Fruit fly (Drosophila melanogaster) whole organism, embryonic: Measurements from ENCODE around the gene Antp.

Experiments used
- ATbp ChIP-seq: fragments of 200-800 bp; sonication (Bioruptor generic); optimal IDR thresholded peaks from 2 replicates; lab custom pipeline; 2017; ENCODE audit warnings: missing biosample characterization, mild to moderate bottlenecking, missing genetic modification characterization, missing genetic modification reagents
- Abd-B ChIP-seq: fragments of 200-800 bp; sonication (Bioruptor generic); optimal IDR thresholded peaks from 2 replicates; lab custom pipeline; 2018; ENCODE audit warnings: missing biosample characterization, mild to moderate bottlenecking, missing genetic modification characterization, moderate library complexity
- B-H2 ChIP-seq: fragments of 200-800 bp; sonication (Bioruptor generic); optimal IDR thresholded peaks from 2 replicates; lab custom pipeline; 2018; ENCODE audit warnings: missing biosample characterization, mild to moderate bottlenecking, missing genetic modification characterization
- BEAF-32 ChIP-seq: fragments of 200-800 bp; sonication (Bioruptor generic); optimal IDR thresholded peaks from 3 replicates; lab custom pipeline; 2017; ENCODE audit warnings: missing biosample characterization, missing genetic modification characterization, mild to moderate bottlenecking, moderate library complexity, missing genetic modification reagents
- CG10209 ChIP-seq: fragments of 200-800 bp; sonication (Bioruptor generic); optimal IDR thresholded peaks from 3 replicates; lab custom pipeline; 2017; ENCODE audit warnings: missing biosample characterization, mild to moderate bottlenecking, missing genetic modification characterization, missing genetic modification reagents
- CG10959 ChIP-seq: fragments of 200-800 bp; sonication (Bioruptor generic); IDR thresholded peaks from 2 replicates; pipeline ENCODE4 v1.3.6; 2022; ENCODE audit warnings: missing biosample characterization, missing genetic modification characterization
- CG12391 ChIP-seq: fragments of 200-800 bp; sonication (Bioruptor generic); optimal IDR thresholded peaks from 3 replicates; lab custom pipeline; 2018; ENCODE audit warnings: missing biosample characterization, mild to moderate bottlenecking, missing genetic modification characterization, moderate library complexity
- CG13775 ChIP-seq: fragments of 200-800 bp; sonication (Bioruptor generic); optimal IDR thresholded peaks from 3 replicates; lab custom pipeline; 2017; ENCODE audit warnings: missing biosample characterization, mild to moderate bottlenecking, missing genetic modification characterization
- CG14710 ChIP-seq: fragments of 200-800 bp; sonication (Bioruptor generic); optimal IDR thresholded peaks from 3 replicates; lab custom pipeline; 2019; ENCODE audit warnings: missing biosample characterization, mild to moderate bottlenecking, missing genetic modification characterization, moderate library complexity
- CG1647 ChIP-seq: fragments of 200-800 bp; sonication (Bioruptor generic); optimal IDR thresholded peaks from 3 replicates; lab custom pipeline; 2016; ENCODE audit warnings: missing biosample characterization, missing genetic modification characterization
- CG18599 ChIP-seq: fragments of 200-800 bp; sonication (Bioruptor generic); optimal IDR thresholded peaks from 3 replicates; lab custom pipeline; 2017; ENCODE audit warnings: missing biosample characterization, missing genetic modification characterization, mild to moderate bottlenecking, moderate library complexity, missing genetic modification reagents
- CG30403 ChIP-seq: fragments of 200-800 bp; sonication (Bioruptor generic); optimal IDR thresholded peaks from 3 replicates; lab custom pipeline; 2016; ENCODE audit warnings: missing biosample characterization, missing genetic modification characterization
- CG32767 ChIP-seq: fragments of 200-800 bp; sonication (Bioruptor generic); IDR thresholded peaks from 2 replicates; pipeline ENCODE4 v1.3.6; 2022; ENCODE audit warnings: missing biosample characterization, missing genetic modification characterization
- CG3407 ChIP-seq: fragments of 200-800 bp; sonication (Bioruptor generic); optimal IDR thresholded peaks from 2 replicates; lab custom pipeline; 2018; ENCODE audit warnings: missing biosample characterization, mild to moderate bottlenecking, missing genetic modification characterization
- CG3838 ChIP-seq: fragments of 200-800 bp; sonication (Bioruptor generic); optimal IDR thresholded peaks from 3 replicates; lab custom pipeline; 2016; ENCODE audit warnings: missing biosample characterization, missing genetic modification characterization
- CG43689 ChIP-seq: fragments of 200-800 bp; sonication (Bioruptor generic); IDR thresholded peaks from 2 replicates; pipeline ENCODE4 v1.3.6; 2022; ENCODE audit warnings: missing biosample characterization, missing genetic modification characterization
- CG5245 ChIP-seq: fragments of 200-800 bp; sonication (Bioruptor generic); optimal IDR thresholded peaks from 3 replicates; lab custom pipeline; 2016; ENCODE audit warnings: missing biosample characterization, missing genetic modification characterization
- CG8089 ChIP-seq: fragments of 200-800 bp; sonication (Bioruptor generic); optimal IDR thresholded peaks from 3 replicates; lab custom pipeline; 2016; ENCODE audit warnings: missing biosample characterization, missing genetic modification characterization
- CkIIα-i1 ChIP-seq: fragments of 200-800 bp; sonication (Bioruptor generic); IDR thresholded peaks from 2 replicates; pipeline ENCODE4 v1.3.6; 2022; ENCODE audit warnings: missing biosample characterization, missing genetic modification characterization
- CoRest ChIP-seq: fragments of 200-800 bp; sonication (Bioruptor generic); optimal IDR thresholded peaks from 3 replicates; lab custom pipeline; 2018; ENCODE audit warnings: missing biosample characterization, mild to moderate bottlenecking, missing genetic modification characterization, moderate library complexity
- Gug ChIP-seq: fragments of 200-800 bp; sonication (Bioruptor generic); IDR thresholded peaks from 4 replicates; pipeline ENCODE4 v1.3.6; 2022; ENCODE audit warnings: missing biosample characterization, missing genetic modification characterization
- H15 ChIP-seq: fragments of 200-800 bp; sonication (Bioruptor generic); IDR thresholded peaks from 3 replicates; pipeline ENCODE4 v1.3.6; 2022; ENCODE audit warnings: missing biosample characterization, missing genetic modification characterization
- HLHmδ ChIP-seq: fragments of 200-800 bp; sonication (Bioruptor generic); optimal IDR thresholded peaks from 2 replicates; lab custom pipeline; 2018; ENCODE audit warnings: missing biosample characterization, mild to moderate bottlenecking, missing genetic modification characterization, moderate library complexity
- Kr ChIP-seq: fragments of 200-800 bp; sonication (Bioruptor generic); optimal IDR thresholded peaks from 2 replicates; lab custom pipeline; 2017; ENCODE audit warnings: missing biosample characterization, mild to moderate bottlenecking, missing genetic modification characterization
- Lpt ChIP-seq: fragments of >200 bp; optimal IDR thresholded peaks from 2 replicates; lab custom pipeline; 2018; ENCODE audit warnings: missing biosample characterization, missing genetic modification characterization
- Nf-YB ChIP-seq: fragments of 200-800 bp; sonication (Bioruptor generic); optimal IDR thresholded peaks from 3 replicates; lab custom pipeline; 2019; ENCODE audit warnings: missing biosample characterization, mild to moderate bottlenecking, missing genetic modification characterization, moderate library complexity
- Ssrp ChIP-seq: fragments of 200-800 bp; sonication (Bioruptor generic); optimal IDR thresholded peaks from 2 replicates; lab custom pipeline; 2018; ENCODE audit warnings: missing biosample characterization, mild to moderate bottlenecking, missing genetic modification characterization, moderate library complexity
- Usf ChIP-seq: fragments of 200-800 bp; sonication (Bioruptor generic); optimal IDR thresholded peaks from 2 replicates; lab custom pipeline; 2017; ENCODE audit warnings: missing genotype, missing biosample characterization, missing genetic modification characterization
- ac ChIP-seq: fragments of 200-800 bp; sonication (Bioruptor generic); optimal IDR thresholded peaks from 3 replicates; lab custom pipeline; 2017; ENCODE audit warnings: missing biosample characterization, mild to moderate bottlenecking, missing genetic modification characterization
- ap ChIP-seq: fragments of 200-800 bp; sonication (Bioruptor generic); IDR thresholded peaks from 2 replicates; pipeline ENCODE4 v1.3.6; 2022; ENCODE audit warnings: missing biosample characterization, missing genetic modification characterization
- ato ChIP-seq: fragments of 200-800 bp; sonication (Bioruptor generic); IDR thresholded peaks from 2 replicates; pipeline ENCODE4 v1.3.6; 2022; ENCODE audit warnings: missing biosample characterization, missing genetic modification characterization; ENCODE audit not compliant: partially characterized antibody
- bsh ChIP-seq, 2 experiments: fragments of 200-800 bp; sonication (Bioruptor generic); optimal IDR thresholded peaks; 2 replicates each; lab custom pipeline; 2017 to 2018; ENCODE audit warnings: mild to moderate bottlenecking in 2 of 2, missing biosample characterization in 2 of 2, missing genetic modification characterization in 2 of 2, moderate library complexity in 1 of 2
- cad ChIP-seq: fragments of >200 bp; optimal IDR thresholded peaks from 2 replicates; lab custom pipeline; 2017; ENCODE audit warnings: missing biosample characterization, missing genetic modification characterization
- dmrt11E ChIP-seq: fragments of 200-800 bp; sonication (Bioruptor generic); optimal IDR thresholded peaks from 3 replicates; lab custom pipeline; 2018; ENCODE audit warnings: missing biosample characterization, mild to moderate bottlenecking, missing genetic modification characterization, moderate library complexity
- dysf ChIP-seq: fragments of 200-800 bp; sonication (Bioruptor generic); IDR thresholded peaks from 3 replicates; pipeline ENCODE4 v1.3.6; 2022; ENCODE audit warnings: missing biosample characterization, missing genetic modification characterization
- gem ChIP-seq: fragments of 200-800 bp; sonication (Bioruptor generic); optimal IDR thresholded peaks from 2 replicates; lab custom pipeline; 2019; ENCODE audit warnings: missing biosample characterization, mild to moderate bottlenecking, missing genetic modification characterization, moderate library complexity
- gsb-n ChIP-seq: fragments of 200-800 bp; sonication (Bioruptor generic); optimal IDR thresholded peaks from 3 replicates; lab custom pipeline; 2018; ENCODE audit warnings: missing biosample characterization, mild to moderate bottlenecking, missing genetic modification characterization
- hth ChIP-seq: fragments of >200 bp; optimal IDR thresholded peaks from 2 replicates; lab custom pipeline; 2017; ENCODE audit warnings: inconsistent platforms
- ken ChIP-seq: fragments of 200-800 bp; sonication (Bioruptor generic); IDR thresholded peaks from 3 replicates; pipeline ENCODE4 v1.3.6; 2022; ENCODE audit warnings: missing biosample characterization, missing genetic modification characterization
- knrl ChIP-seq: fragments of 200-800 bp; sonication (Bioruptor generic); IDR thresholded peaks from 3 replicates; pipeline ENCODE4 v1.3.6; 2022; ENCODE audit warnings: missing biosample characterization, missing genetic modification characterization; ENCODE audit not compliant: partially characterized antibody
- nom ChIP-seq: fragments of 200-800 bp; sonication (Bioruptor generic); optimal IDR thresholded peaks from 2 replicates; lab custom pipeline; 2017; ENCODE audit warnings: missing biosample characterization, missing genetic modification characterization, mild to moderate bottlenecking, moderate library complexity, missing genetic modification reagents
- odd ChIP-seq: fragments of 200-800 bp; sonication (Bioruptor generic); optimal IDR thresholded peaks from 2 replicates; lab custom pipeline; 2017; ENCODE audit warnings: missing biosample characterization, mild to moderate bottlenecking, missing genetic modification characterization
- pan ChIP-seq, 4 experiments: fragments of >200 bp in 3 of 4; fragments of 200-800 bp in 1 of 4; sonication (Bioruptor generic) in 1 of 4; optimal IDR thresholded peaks in 3 of 4; IDR thresholded peaks in 1 of 4; 2 replicates each; pipeline versions ENCODE4 v1.3.6 to Lab custom; 2017 to 2022; ENCODE audit warnings: missing biosample characterization in 2 of 4, missing genetic modification characterization in 2 of 4, mixed read lengths in 1 of 4
- pita ChIP-seq: fragments of 200-800 bp; sonication (Bioruptor generic); optimal IDR thresholded peaks from 2 replicates; lab custom pipeline; 2017; ENCODE audit warnings: missing biosample characterization, mild to moderate bottlenecking, missing genetic modification characterization
- row ChIP-seq: fragments of 200-800 bp; sonication (Bioruptor generic); IDR thresholded peaks from 3 replicates; pipeline ENCODE4 v1.3.6; 2022; ENCODE audit warnings: missing biosample characterization, missing genetic modification characterization
- seq ChIP-seq: fragments of 200-800 bp; sonication (Bioruptor generic); IDR thresholded peaks from 2 replicates; pipeline ENCODE4 v1.3.6; 2022; ENCODE audit warnings: missing biosample characterization, missing genetic modification characterization
- twi ChIP-seq: fragments of 200-800 bp; optimal IDR thresholded peaks from 2 replicates; lab custom pipeline; 2019; ENCODE audit warnings: missing biosample characterization, mild to moderate bottlenecking, missing genetic modification characterization, moderate library complexity
- unc-4 ChIP-seq: fragments of 200-800 bp; sonication (Bioruptor generic); IDR thresholded peaks from 2 replicates; pipeline ENCODE4 v1.3.6; 2022; ENCODE audit warnings: missing biosample characterization, missing genetic modification characterization; ENCODE audit not compliant: partially characterized antibody
- vfl ChIP-seq: fragments of 200-800 bp; sonication (Bioruptor generic); optimal IDR thresholded peaks from 2 replicates; lab custom pipeline; 2016; ENCODE audit warnings: missing biosample characterization, missing genetic modification characterization
- wor ChIP-seq: fragments of 200-800 bp; sonication (Bioruptor generic); IDR thresholded peaks from 2 replicates; pipeline ENCODE4 v1.3.6; 2022; ENCODE audit warnings: missing biosample characterization, missing genetic modification characterization

Gene Antp

dm6 chr3R:6849866-6850265 lies 149.2 kb downstream of the Antp start, which contains the start of gene Scr (continued):
- TF ChIP-seq twi, result no peak
- no peak for TF ChIP-seq CG12391 (tag; lab: Kevin White, UChicago)
- TF ChIP-seq cad (GFP tag; lab: Kevin White, UChicago), result peak; percentile 91
- TF ChIP-seq Gug (GFP tag; lab: Robert Waterston, UW), result no peak
- TF ChIP-seq CG10209 (GFP tag; lab: Kevin White, UChicago), result no peak
- no peak for TF ChIP-seq wor (GFP tag; lab: Robert Waterston, UW)
- TF ChIP-seq ato (GFP tag; lab: Robert Waterston, UW), result no peak
- peak; percentile 28 for TF ChIP-seq Abd-B (GFP tag; lab: Kevin White, UChicago)
- no peak for TF ChIP-seq row (GFP tag; lab: Robert Waterston, UW)
- no peak for TF ChIP-seq gem (tag; lab: Kevin White, UChicago)
- no peak for TF ChIP-seq H15 (GFP tag; lab: Robert Waterston, UW)
- no peak for TF ChIP-seq gsb-n
- TF ChIP-seq CG3838 (GFP tag; lab: Kevin White, UChicago), result no peak
- no peak for TF ChIP-seq knrl (GFP tag; lab: Robert Waterston, UW)
- TF ChIP-seq pan (optimal IDR thresholded peaks at IDR 0.05; lab: Kevin White, UChicago), result no peak
- TF ChIP-seq pan (GFP tag; optimal IDR thresholded peaks at IDR 0.05 in 1 of 2, IDR thresholded peaks at IDR 0.05 in 1 of 2), result no peak
- no peak for TF ChIP-seq vfl (GFP tag; lab: Kevin White, UChicago)
- TF ChIP-seq Usf (GFP tag; lab: Kevin White, UChicago), result no peak
- no peak for TF ChIP-seq CG5245 (GFP tag; lab: Kevin White, UChicago)
- no peak for TF ChIP-seq nom (GFP tag; lab: Kevin White, UChicago)
- TF ChIP-seq Nf-YB (GFP tag; lab: Kevin White, UChicago), result peak; percentile 97
- TF ChIP-seq CG10959, result no peak
- no peak for TF ChIP-seq CG8089 (GFP tag; lab: Kevin White, UChicago)
- no peak for TF ChIP-seq pita (GFP tag; lab: Kevin White, UChicago)
- TF ChIP-seq CG13775, result no peak
- TF ChIP-seq seq (GFP tag; lab: Robert Waterston, UW), result peak; percentile 78; the same call in 1 of the 2 replicates
- TF ChIP-seq dmrt11E (tag; lab: Kevin White, UChicago), result no peak
- no peak for TF ChIP-seq odd (GFP tag; lab: Kevin White, UChicago)
- TF ChIP-seq unc-4 (GFP tag; lab: Robert Waterston, UW), result no peak
- TF ChIP-seq CG14710 (tag; lab: Kevin White, UChicago), result no peak
- peak; percentile 24 for TF ChIP-seq CoRest (tag; lab: Kevin White, UChicago)
- no peak for TF ChIP-seq dysf (GFP tag; lab: Robert Waterston, UW)
- TF ChIP-seq CG30403 (GFP tag; lab: Kevin White, UChicago), result no peak
- TF ChIP-seq CkIIα-i1 (GFP tag; lab: Robert Waterston, UW), result no peak
- no peak for TF ChIP-seq ken (GFP tag; lab: Robert Waterston, UW)
- no peak for TF ChIP-seq CG3407 (GFP tag; lab: Kevin White, UChicago)
- TF ChIP-seq BEAF-32 (GFP tag; lab: Kevin White, UChicago), result no peak
- TF ChIP-seq CG32767 (GFP tag; lab: Robert Waterston, UW), result peak; percentile 29; the same call in 1 of the 2 replicates
- no peak for TF ChIP-seq ac (GFP tag; lab: Kevin White, UChicago)
- peak; percentile 83 for TF ChIP-seq hth
- TF ChIP-seq B-H2 (GFP tag; lab: Kevin White, UChicago), result no peak
- TF ChIP-seq CG43689 (GFP tag; lab: Robert Waterston, UW), result no peak
- TF ChIP-seq Kr (GFP tag; lab: Kevin White, UChicago), result no peak
- TF ChIP-seq bsh (GFP tag; optimal IDR thresholded peaks at IDR 0.05; lab: Kevin White, UChicago), result no peak
- TF ChIP-seq CG1647 (GFP tag; lab: Kevin White, UChicago), result no peak
- no peak for TF ChIP-seq ATbp (GFP tag; lab: Kevin White, UChicago)
- no peak for TF ChIP-seq Ssrp (tag; lab: Kevin White, UChicago)
- TF ChIP-seq ap (GFP tag; lab: Robert Waterston, UW), result no peak
- TF ChIP-seq CG18599 (GFP tag; lab: Kevin White, UChicago), result no peak
- no peak for TF ChIP-seq Lpt (GFP tag; lab: Kevin White, UChicago)
- TF ChIP-seq HLHmδ, result peak; percentile 2
